Fruit fly (Drosophila melanogaster) whole organism, embryonic: ENCODE results near the gene Tmep.
A peak's percentile ranks its signal among the peaks of the same experiment; 100 is the strongest.

Experiments
- Abd-B ChIP-seq: fragments of 200-800 bp; sonication (Bioruptor generic); optimal IDR thresholded peaks from 2 replicates; lab custom pipeline; 2018; ENCODE audit warnings: missing biosample characterization, mild to moderate bottlenecking, missing genetic modification characterization, moderate library complexity
- Adf1 ChIP-seq: fragments of 200-800 bp; sonication (Bioruptor generic); IDR thresholded peaks from 2 replicates; pipeline ENCODE4 v1.3.6; 2022; ENCODE audit warnings: missing biosample characterization, missing genetic modification characterization
- Antp ChIP-seq: fragments of 200-800 bp; sonication (Bioruptor generic); optimal IDR thresholded peaks from 3 replicates; lab custom pipeline; 2016; ENCODE audit warnings: missing biosample characterization, missing genetic modification characterization
- CG11560 ChIP-seq: fragments of 200-800 bp; sonication (Bioruptor generic); IDR thresholded peaks from 3 replicates; pipeline ENCODE4 v1.3.6; 2022; ENCODE audit warnings: missing biosample characterization, missing genetic modification characterization
- CG11723 ChIP-seq: fragments of 200-800 bp; sonication (Bioruptor generic); optimal IDR thresholded peaks from 2 replicates; lab custom pipeline; 2017; ENCODE audit warnings: missing biosample characterization, mild to moderate bottlenecking, missing genetic modification characterization
- CG12155 ChIP-seq: fragments of 200-800 bp; sonication (Bioruptor generic); optimal IDR thresholded peaks from 3 replicates; lab custom pipeline; 2016; ENCODE audit warnings: missing biosample characterization, missing genetic modification characterization
- CG12236 ChIP-seq: fragments of 200-800 bp; sonication (Bioruptor generic); optimal IDR thresholded peaks from 2 replicates; lab custom pipeline; 2016; ENCODE audit warnings: missing biosample characterization, missing genetic modification characterization
- CG14965 ChIP-seq: fragments of 200-800 bp; sonication (Bioruptor generic); optimal IDR thresholded peaks from 2 replicates; lab custom pipeline; 2016; ENCODE audit warnings: missing biosample characterization, missing genetic modification characterization, borderline replicate concordance
- CG1602 ChIP-seq: fragments of 200-800 bp; sonication (Bioruptor generic); optimal IDR thresholded peaks from 3 replicates; lab custom pipeline; 2016; ENCODE audit warnings: missing biosample characterization, missing genetic modification characterization
- CG2129 ChIP-seq: fragments of 200-800 bp; sonication (Bioruptor generic); IDR thresholded peaks from 2 replicates; pipeline ENCODE4 v1.3.6; 2022; ENCODE audit warnings: missing biosample characterization, missing genetic modification characterization; ENCODE audit not compliant: partially characterized antibody
- CG2712 ChIP-seq: fragments of 200-800 bp; optimal IDR thresholded peaks from 3 replicates; lab custom pipeline; 2019; ENCODE audit warnings: missing biosample characterization, mild to moderate bottlenecking, missing genetic modification characterization, moderate library complexity
- CG2875 ChIP-seq: fragments of 200-800 bp; sonication (Bioruptor generic); optimal IDR thresholded peaks from 2 replicates; lab custom pipeline; 2017; ENCODE audit warnings: missing biosample characterization, mild to moderate bottlenecking, missing genetic modification characterization, missing genetic modification reagents
- CG30020 ChIP-seq: fragments of 200-800 bp; optimal IDR thresholded peaks from 2 replicates; lab custom pipeline; 2019; ENCODE audit warnings: missing biosample characterization, mild to moderate bottlenecking, missing genetic modification characterization, moderate library complexity
- CG31224 ChIP-seq: fragments of 200-800 bp; sonication (Bioruptor generic); IDR thresholded peaks from 2 replicates; pipeline ENCODE4 v1.3.6; 2022; ENCODE audit warnings: missing biosample characterization, missing genetic modification characterization
- CG34422 ChIP-seq: fragments of 200-800 bp; sonication (Bioruptor generic); IDR thresholded peaks from 3 replicates; pipeline ENCODE4 v1.3.6; 2022; ENCODE audit warnings: missing biosample characterization, missing genetic modification characterization
- CG3726 ChIP-seq: fragments of 200-800 bp; sonication (Bioruptor generic); IDR thresholded peaks from 3 replicates; pipeline ENCODE4, ENCODE4 v1.3.6; 2022; ENCODE audit warnings: missing biosample characterization, missing genetic modification characterization
- CG3995 ChIP-seq: fragments of 200-800 bp; sonication (Bioruptor generic); optimal IDR thresholded peaks from 3 replicates; lab custom pipeline; 2016; ENCODE audit warnings: missing biosample characterization, missing genetic modification characterization
- CG6654 ChIP-seq: fragments of 200-800 bp; sonication (Bioruptor generic); optimal IDR thresholded peaks from 2 replicates; lab custom pipeline; 2017; ENCODE audit warnings: missing biosample characterization, mild to moderate bottlenecking, missing genetic modification characterization
- CG6765 ChIP-seq: fragments of 200-800 bp; sonication (Bioruptor generic); optimal IDR thresholded peaks from 3 replicates; lab custom pipeline; 2017; ENCODE audit warnings: missing biosample characterization, mild to moderate bottlenecking, missing genetic modification characterization
- CG7745 ChIP-seq: fragments of 200-800 bp; sonication (Bioruptor generic); optimal IDR thresholded peaks from 2 replicates; lab custom pipeline; 2018; ENCODE audit warnings: missing biosample characterization, mild to moderate bottlenecking, missing genetic modification characterization, moderate library complexity
- CG7963 ChIP-seq: fragments of 200-800 bp; sonication (Bioruptor generic); IDR thresholded peaks from 3 replicates; pipeline ENCODE4 v1.3.6; 2022; ENCODE audit warnings: missing biosample characterization, missing genetic modification characterization; ENCODE audit not compliant: partially characterized antibody
- CG8290 ChIP-seq, 3 experiments: fragments of 200-800 bp; sonication (Bioruptor generic); optimal IDR thresholded peaks; 2 replicates each; lab custom pipeline; 2016 to 2019; ENCODE audit warnings: missing biosample characterization in 3 of 3, missing genetic modification characterization in 3 of 3, mild to moderate bottlenecking in 2 of 3, moderate library complexity in 1 of 3
- CG9797 ChIP-seq: fragments of 200-800 bp; sonication (Bioruptor generic); optimal IDR thresholded peaks from 3 replicates; lab custom pipeline; 2018; ENCODE audit warnings: missing biosample characterization, mild to moderate bottlenecking, missing genetic modification characterization
- Chrac-16 ChIP-seq: fragments of 200-800 bp; sonication (Bioruptor generic); optimal IDR thresholded peaks from 3 replicates; lab custom pipeline; 2016; ENCODE audit warnings: missing biosample characterization, missing genetic modification characterization
- D19A ChIP-seq: fragments of 200-800 bp; optimal IDR thresholded peaks from 3 replicates; lab custom pipeline; 2019; ENCODE audit warnings: missing biosample characterization, mild to moderate bottlenecking, missing genetic modification characterization, moderate library complexity
- Dip3 ChIP-seq: fragments of 200-800 bp; sonication (Bioruptor generic); optimal IDR thresholded peaks from 3 replicates; lab custom pipeline; 2016; ENCODE audit warnings: missing biosample characterization, missing genetic modification characterization
- Doc3 ChIP-seq: fragments of 200-800 bp; sonication (Bioruptor generic); IDR thresholded peaks from 3 replicates; pipeline ENCODE4 v1.3.6; 2022; ENCODE audit warnings: missing biosample characterization, missing genetic modification characterization; ENCODE audit not compliant: partially characterized antibody
- Ets65A ChIP-seq: fragments of 200-800 bp; sonication (Bioruptor generic); peaks from one replicate; lab custom pipeline; 2016; ENCODE audit warnings: missing biosample characterization, missing genetic modification characterization
- Kr ChIP-seq: fragments of 200-800 bp; sonication (Bioruptor generic); optimal IDR thresholded peaks from 2 replicates; lab custom pipeline; 2017; ENCODE audit warnings: missing biosample characterization, mild to moderate bottlenecking, missing genetic modification characterization
- Lim3 ChIP-seq: fragments of 200-800 bp; sonication (Bioruptor generic); IDR thresholded peaks from 2 replicates; pipeline ENCODE4 v1.3.6; 2022; ENCODE audit warnings: missing biosample characterization, missing genetic modification characterization
- MBD-R2 ChIP-seq: fragments of 200-800 bp; sonication (Bioruptor generic); IDR thresholded peaks from 2 replicates; pipeline ENCODE4 v1.3.6; 2022; ENCODE audit warnings: missing biosample characterization, missing genetic modification characterization
- Med ChIP-seq: fragments of 200-800 bp; sonication (Bioruptor generic); peaks from one replicate; lab custom pipeline; 2016; ENCODE audit warnings: missing biosample characterization, missing genetic modification characterization, mild to moderate bottlenecking, inconsistent platforms, moderate library complexity
- Meics ChIP-seq: fragments of 200-800 bp; sonication (Bioruptor generic); optimal IDR thresholded peaks from 2 replicates; lab custom pipeline; 2017; ENCODE audit warnings: missing biosample characterization, mild to moderate bottlenecking, missing genetic modification characterization
- Poxn ChIP-seq: fragments of 200-800 bp; sonication (Bioruptor generic); IDR thresholded peaks from 2 replicates; pipeline ENCODE4 v1.3.6; 2022; ENCODE audit warnings: missing biosample characterization, missing genetic modification characterization
- Side ChIP-seq: fragments of 200-800 bp; sonication (Bioruptor generic); optimal IDR thresholded peaks from 2 replicates; lab custom pipeline; 2016; ENCODE audit warnings: missing biosample characterization, missing genetic modification characterization
- Trl ChIP-seq, 3 experiments: fragments of >200 bp in 2 of 3; fragments of 200-800 bp in 1 of 3; sonication (Bioruptor generic) in 1 of 3; optimal IDR thresholded peaks; 2 replicates in 1 of 3; 3 replicates in 2 of 3; lab custom pipeline; 2016 to 2017; ENCODE audit warnings: missing biosample characterization in 1 of 3, missing genetic modification characterization in 1 of 3
- bigmax ChIP-seq: fragments of 200-800 bp; sonication (Bioruptor generic); optimal IDR thresholded peaks from 2 replicates; lab custom pipeline; 2018; ENCODE audit warnings: missing biosample characterization, mild to moderate bottlenecking, missing genetic modification characterization
- dpn ChIP-seq, 2 experiments: fragments of 200-800 bp; sonication (Bioruptor generic); optimal IDR thresholded peaks; 3 replicates each; lab custom pipeline; 2016; ENCODE audit warnings: missing biosample characterization in 2 of 2, missing genetic modification characterization in 2 of 2
- dysf ChIP-seq: fragments of 200-800 bp; sonication (Bioruptor generic); IDR thresholded peaks from 3 replicates; pipeline ENCODE4 v1.3.6; 2022; ENCODE audit warnings: missing biosample characterization, missing genetic modification characterization
- gt ChIP-seq: fragments of 200-800 bp; sonication (Bioruptor generic); IDR thresholded peaks from 2 replicates; pipeline ENCODE4 v1.3.6; 2022; ENCODE audit warnings: missing biosample characterization, missing genetic modification characterization
- jing ChIP-seq: fragments of 200-800 bp; sonication (Bioruptor generic); optimal IDR thresholded peaks from 2 replicates; lab custom pipeline; 2018; ENCODE audit warnings: missing biosample characterization, mild to moderate bottlenecking, missing genetic modification characterization
- ken ChIP-seq: fragments of 200-800 bp; sonication (Bioruptor generic); IDR thresholded peaks from 3 replicates; pipeline ENCODE4 v1.3.6; 2022; ENCODE audit warnings: missing biosample characterization, missing genetic modification characterization
- mld ChIP-seq: fragments of 200-800 bp; sonication (Bioruptor generic); IDR thresholded peaks from 3 replicates; pipeline ENCODE4 v1.3.6; 2022; ENCODE audit warnings: missing biosample characterization, missing genetic modification characterization; ENCODE audit not compliant: partially characterized antibody
- p53 ChIP-seq: fragments of 200-800 bp; sonication (Bioruptor generic); optimal IDR thresholded peaks from 2 replicates; lab custom pipeline; 2016; ENCODE audit warnings: missing biosample characterization, missing genetic modification characterization
- pan ChIP-seq, 4 experiments: fragments of >200 bp in 3 of 4; fragments of 200-800 bp in 1 of 4; sonication (Bioruptor generic) in 1 of 4; optimal IDR thresholded peaks in 3 of 4; IDR thresholded peaks in 1 of 4; 2 replicates each; pipeline versions ENCODE4 v1.3.6 to Lab custom; 2017 to 2022; ENCODE audit warnings: missing biosample characterization in 2 of 4, missing genetic modification characterization in 2 of 4, mixed read lengths in 1 of 4
- pfk ChIP-seq: fragments of 200-800 bp; sonication (Bioruptor generic); optimal IDR thresholded peaks from 2 replicates; lab custom pipeline; 2018; ENCODE audit warnings: missing biosample characterization, mild to moderate bottlenecking, missing genetic modification characterization, moderate library complexity
- shn ChIP-seq: fragments of 200-800 bp; sonication (Bioruptor generic); optimal IDR thresholded peaks from 3 replicates; lab custom pipeline; 2016; ENCODE audit warnings: missing biosample characterization, missing genetic modification characterization
- slou ChIP-seq: fragments of 200-800 bp; sonication (Bioruptor generic); optimal IDR thresholded peaks from 3 replicates; lab custom pipeline; 2016; ENCODE audit warnings: missing biosample characterization, missing genetic modification characterization
- zfh2 ChIP-seq: fragments of 200-800 bp; sonication (Bioruptor generic); optimal IDR thresholded peaks from 2 replicates; lab custom pipeline; 2016; ENCODE audit warnings: missing biosample characterization, missing genetic modification characterization

The Tmep gene

DNA sequence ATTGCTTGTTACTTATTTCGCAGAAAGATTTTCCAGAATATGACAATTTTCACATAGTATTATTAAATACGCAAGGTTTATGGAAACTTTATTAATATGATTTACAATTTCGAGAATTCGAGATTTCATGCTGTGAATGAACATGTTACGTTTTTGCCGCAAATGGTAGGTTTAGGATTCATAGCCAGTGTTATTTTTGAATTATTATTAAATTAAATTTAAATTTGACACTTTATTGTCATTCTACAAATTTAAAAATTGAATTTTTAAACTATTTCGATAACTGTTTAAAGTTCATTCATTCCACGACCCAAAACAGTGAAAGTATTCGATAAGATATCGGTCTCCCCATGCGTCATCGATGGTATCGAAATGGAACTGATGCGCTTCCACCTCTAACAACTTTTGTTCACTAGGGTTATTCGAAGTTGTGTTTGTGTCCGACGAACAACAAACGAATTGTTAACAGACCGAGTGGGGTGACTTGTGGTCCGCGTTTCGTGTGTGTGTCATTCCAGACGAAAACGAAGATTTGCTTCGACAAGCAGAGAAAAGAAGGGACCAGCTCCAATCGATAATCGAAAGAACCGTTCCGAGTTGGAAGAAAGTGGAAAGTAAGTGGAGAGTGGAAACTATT is 23.2 kb upstream of the Tmep start, which contains the start of the genes CG32313 and Pcyt1 (continued):
- TF ChIP-seq pfk (GFP tag; lab: Kevin White, UChicago) (peak; percentile 90), MBD-R2 (peak; percentile 45), pan (optimal IDR thresholded peaks at IDR 0.05; lab: Kevin White, UChicago) (no peak), pan (GFP tag; optimal IDR thresholded peaks at IDR 0.05 in 1 of 2, IDR thresholded peaks at IDR 0.05 in 1 of 2) (peak in 1 of 2 experiments; percentile 24), Chrac-16 (GFP tag; lab: Kevin White, UChicago) (no peak), CG7745 (tag; lab: Kevin White, UChicago) (no peak), Med (GFP tag; lab: Kevin White, UChicago) (peak; percentile 82), Kr (no peak), CG9797 (peak; percentile 31), CG11723 (GFP tag; lab: Kevin White, UChicago) (no peak), D19A (tag; lab: Kevin White, UChicago) (no peak), CG1602 (GFP tag; lab: Kevin White, UChicago) (no peak), Antp (GFP tag; lab: Kevin White, UChicago) (no peak), dpn (GFP tag; optimal IDR thresholded peaks at IDR 0.05; lab: Kevin White, UChicago) (peak in 1 of 2 experiments; percentile 6), bigmax (GFP tag; lab: Kevin White, UChicago) (peak; percentile 73), Doc3 (GFP tag; lab: Robert Waterston, UW) (peak; percentile 81), Adf1 (GFP tag; lab: Robert Waterston, UW) (no peak), CG6654 (GFP tag; lab: Kevin White, UChicago) (no peak), Dip3 (no peak), CG11560 (tag; lab: Robert Waterston, UW) (peak; percentile 99), zfh2 (GFP tag; lab: Kevin White, UChicago) (no peak), jing (GFP tag; lab: Kevin White, UChicago) (no peak), slou (no peak), CG34422 (GFP tag; lab: Robert Waterston, UW) (peak; percentile 61; the same call in 2 of the 3 replicates), Side (GFP tag; lab: Kevin White, UChicago) (peak; percentile 25), CG6765 (GFP tag; lab: Kevin White, UChicago) (no peak), Abd-B (GFP tag; lab: Kevin White, UChicago) (no peak), Poxn (GFP tag; lab: Robert Waterston, UW) (no peak), CG3995 (GFP tag; lab: Kevin White, UChicago) (peak; percentile 75), ken (GFP tag; lab: Robert Waterston, UW) (no peak), Meics (no peak), CG2712 (tag; lab: Kevin White, UChicago) (peak; percentile 39), Lim3 (GFP tag; lab: Robert Waterston, UW) (no peak), CG31224 (GFP tag; lab: Robert Waterston, UW) (no peak), CG12236 (GFP tag; lab: Kevin White, UChicago) (no peak), CG8290 (GFP tag; optimal IDR thresholded peaks at IDR 0.05; lab: Kevin White, UChicago) (peak; percentile 44), CG8290 (tag; optimal IDR thresholded peaks at IDR 0.05; lab: Kevin White, UChicago) (peak in 1 of 2 experiments; percentile 72), Trl (optimal IDR thresholded peaks at IDR 0.05; lab: Kevin White, UChicago) (no peak), Trl (GFP tag; optimal IDR thresholded peaks at IDR 0.05; lab: Kevin White, UChicago) (no peak), mld (GFP tag; lab: Robert Waterston, UW) (peak; percentile 80; the same call in 1 of the 3 replicates), CG2875 (peak; percentile 23), CG30020 (tag; lab: Kevin White, UChicago) (peak; percentile 66), CG14965 (GFP tag; lab: Kevin White, UChicago) (no peak), CG2129 (GFP tag; lab: Robert Waterston, UW) (peak; percentile 73), gt (GFP tag; lab: Robert Waterston, UW) (no peak), CG7963 (GFP tag; lab: Robert Waterston, UW) (peak; percentile 90), shn (no peak), CG12155 (GFP tag; lab: Kevin White, UChicago) (peak; percentile 12), dysf (GFP tag; lab: Robert Waterston, UW) (no peak), Ets65A (GFP tag; lab: Kevin White, UChicago) (no peak), CG3726 (GFP tag; lab: Robert Waterston, UW) (no peak), p53 (GFP tag; lab: Kevin White, UChicago) (no peak)
